Fruit fly (Drosophila melanogaster): ENCODE measurements around the gene Arl2.

Arl2 gene

DNA sequence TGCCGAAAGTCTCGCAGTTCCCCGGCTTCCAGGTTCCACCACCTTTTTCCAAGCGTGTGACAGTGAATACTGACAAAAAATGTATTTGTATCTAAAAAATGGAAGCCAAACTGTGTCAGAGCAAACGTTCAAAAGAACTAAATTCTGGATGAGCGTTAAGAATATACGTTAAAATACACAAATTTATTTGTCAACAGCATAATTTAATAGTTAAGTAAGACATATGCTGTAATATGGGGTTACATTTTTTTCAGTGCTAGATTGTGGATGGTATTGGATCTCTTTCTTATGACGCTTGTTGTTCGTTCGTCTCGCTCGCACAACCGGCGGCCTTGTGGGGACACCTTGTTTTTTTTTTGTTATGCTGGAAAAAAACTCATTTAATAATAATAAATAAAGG is 14.7 kb downstream of the Arl2 start (continued):
- TF ChIP-seq CG8281 (tag; optimal IDR thresholded peaks at IDR 0.05) (peak; percentile 80), en (GFP tag; optimal IDR thresholded peaks at IDR 0.05) (peak; percentile 94), CG11723 (GFP tag; optimal IDR thresholded peaks at IDR 0.05) (peak; percentile 80), gem (tag; optimal IDR thresholded peaks at IDR 0.05) (peak; percentile 97), ERR (GFP tag; optimal IDR thresholded peaks at IDR 0.05) (peak; percentile 92), B-H2 (GFP tag; optimal IDR thresholded peaks at IDR 0.05) (peak; percentile 90), D19A (tag; optimal IDR thresholded peaks at IDR 0.05) (peak; percentile 82), CG4730 (GFP tag; IDR thresholded peaks at IDR 0.05) (peak; percentile 90), CG12391 (tag; optimal IDR thresholded peaks at IDR 0.05) (peak; percentile 95), Drgx (GFP tag; IDR thresholded peaks at IDR 0.05) (peak; percentile 84), nom (GFP tag; optimal IDR thresholded peaks at IDR 0.05) (peak; percentile 27), shn (GFP tag; optimal IDR thresholded peaks at IDR 0.05) (peak; percentile 96), p53 (GFP tag; optimal IDR thresholded peaks at IDR 0.05) (peak; percentile 91), jing (GFP tag; optimal IDR thresholded peaks at IDR 0.05) (peak; percentile 88), Med (GFP tag) (peak; percentile 100), HLH4C (GFP tag; IDR thresholded peaks at IDR 0.05; ENCODE audit: partially characterized antibody) (no peak), tin (GFP tag; optimal IDR thresholded peaks at IDR 0.05) (peak; percentile 97), CG13775 (GFP tag; optimal IDR thresholded peaks at IDR 0.05) (peak; percentile 94), pfk (GFP tag; optimal IDR thresholded peaks at IDR 0.05) (no peak), CG17612 (GFP tag; IDR thresholded peaks at IDR 0.05) (peak; percentile 87), CG14965 (GFP tag; optimal IDR thresholded peaks at IDR 0.05; ENCODE audit: borderline replicate concordance) (peak; percentile 77), CG3847 (GFP tag; IDR thresholded peaks at IDR 0.05) (peak; percentile 96), unpg (GFP tag; optimal IDR thresholded peaks at IDR 0.05) (peak; percentile 97), CG11247 (GFP tag; IDR thresholded peaks at IDR 0.05) (peak; percentile 94), MESR4 (GFP tag; optimal IDR thresholded peaks at IDR 0.05) (peak; percentile 63), CG1603 (tag; optimal IDR thresholded peaks at IDR 0.05) (peak; percentile 96), HmgD (GFP tag; optimal IDR thresholded peaks at IDR 0.05) (peak; percentile 94), CG7987 (GFP tag; optimal IDR thresholded peaks at IDR 0.05) (peak; percentile 87), CG17829 (tag; optimal IDR thresholded peaks at IDR 0.05) (peak; percentile 88), CG8359 (GFP tag; optimal IDR thresholded peaks at IDR 0.05; ENCODE audit: borderline replicate concordance) (peak; percentile 51), Hr3 (GFP tag; optimal IDR thresholded peaks at IDR 0.05) (peak; percentile 93), CG16779 (GFP tag; IDR thresholded peaks at IDR 0.05) (peak; percentile 93), C15 (GFP tag; IDR thresholded peaks at IDR 0.05) (peak; percentile 92), Awh (GFP tag; IDR thresholded peaks at IDR 0.05) (peak; percentile 90), BtbVII (GFP tag; optimal IDR thresholded peaks at IDR 0.05) (peak; percentile 95), CG31365 (tag; optimal IDR thresholded peaks at IDR 0.05) (peak; percentile 82), prd (optimal IDR thresholded peaks at IDR 0.05) (no peak), prd (GFP tag; IDR thresholded peaks at IDR 0.05) (peak; percentile 94), sug (tag; optimal IDR thresholded peaks at IDR 0.05) (peak; percentile 79), Antp (GFP tag; optimal IDR thresholded peaks at IDR 0.05) (peak; percentile 96), Nf-YB (GFP tag; optimal IDR thresholded peaks at IDR 0.05) (peak; percentile 78), salm (tag; optimal IDR thresholded peaks at IDR 0.05) (peak; percentile 88), kni (GFP tag; optimal IDR thresholded peaks at IDR 0.05) (no peak), h (optimal IDR thresholded peaks at IDR 0.05) (no peak), oc (tag; optimal IDR thresholded peaks at IDR 0.05) (peak; percentile 93), Aef1 (GFP tag; IDR thresholded peaks at IDR 0.05) (peak; percentile 94), CG10267 (tag; optimal IDR thresholded peaks at IDR 0.05) (peak; percentile 85), lov (optimal IDR thresholded peaks at IDR 0.05) (no peak), lov (GFP tag; IDR thresholded peaks at IDR 0.05) (peak; percentile 63; the same call in 2 of the 3 replicates), sc (optimal IDR thresholded peaks at IDR 0.05) (no peak), sc (GFP tag; optimal IDR thresholded peaks at IDR 0.05) (peak; percentile 69), dmrt11E (tag; optimal IDR thresholded peaks at IDR 0.05) (peak; percentile 57)

All from whole organism, embryonic.